Worm (Caenorhabditis elegans) whole organism, young adult: ENCODE measurements around the gene txdc-17.

Source experiments
- B0261.1 ChIP-seq: sonication (generic microtip); optimal IDR thresholded peaks from 2 replicates; lab custom pipeline; 2016; ENCODE audit warnings: mild to moderate bottlenecking, missing genetic modification characterization, moderate library complexity, missing compliant biosample characterization
- C06A6.2 ChIP-seq: fragments of 200-800 bp; sonication (Bioruptor generic); conservative IDR thresholded peaks from 2 replicates; pipeline ENCODE4 v1.3.6; 2022; ENCODE audit warnings: missing genetic modification characterization, missing compliant biosample characterization
- D2030.7 ChIP-seq: fragments of 200-800 bp; sonication (Bioruptor generic); IDR thresholded peaks from 2 replicates; pipeline ENCODE4 v1.3.6; 2022; ENCODE audit warnings: missing genetic modification reagents, missing genetic modification characterization, missing compliant biosample characterization
- F22D6.2 ChIP-seq: sonication (generic microtip); optimal IDR thresholded peaks from 2 replicates; lab custom pipeline; 2016; ENCODE audit warnings: mild to moderate bottlenecking, missing genetic modification characterization, missing compliant biosample characterization
- F33H1.4 ChIP-seq: fragments of 200-800 bp; sonication (Bioruptor generic); IDR thresholded peaks from 2 replicates; pipeline ENCODE4 v1.3.6; 2022; ENCODE audit warnings: missing genetic modification reagents, missing genetic modification characterization, missing compliant biosample characterization
- F39B2.1 ChIP-seq: fragments of 200-800 bp; sonication (Bioruptor generic); IDR thresholded peaks from 2 replicates; pipeline ENCODE4 v1.3.6; 2022; ENCODE audit warnings: missing genetic modification reagents, missing genetic modification characterization, missing compliant biosample characterization
- K11D2.4 ChIP-seq: fragments of 200-800 bp; sonication (Bioruptor generic); IDR thresholded peaks from 2 replicates; pipeline ENCODE4 v1.3.6; 2022; ENCODE audit warnings: missing genetic modification reagents, missing genetic modification characterization, missing compliant biosample characterization
- Y67H2A.10 ChIP-seq: fragments of 200-800 bp; sonication (Bioruptor generic); conservative IDR thresholded peaks from 2 replicates; pipeline ENCODE4 v1.3.6; 2022; ENCODE audit warnings: missing genetic modification reagents, missing genetic modification characterization, missing compliant biosample characterization
- ZK185.1 ChIP-seq: sonication (generic microtip); optimal IDR thresholded peaks from 2 replicates; lab custom pipeline; 2016; ENCODE audit warnings: mild to moderate bottlenecking, missing genetic modification characterization, missing compliant biosample characterization; ENCODE audit not compliant: poor library complexity, severe bottlenecking
- aptf-2 ChIP-seq: fragments of 200-800 bp; sonication (Bioruptor generic); conservative IDR thresholded peaks from 2 replicates; pipeline ENCODE4 v1.3.6; 2022; ENCODE audit warnings: missing genetic modification reagents, missing genetic modification characterization, missing compliant biosample characterization
- athp-1 ChIP-seq: sonication (generic microtip); optimal IDR thresholded peaks from 2 replicates; lab custom pipeline; 2017; ENCODE audit warnings: mild to moderate bottlenecking, missing genetic modification characterization, missing compliant biosample characterization
- attf-3 ChIP-seq: fragments of 200-800 bp; sonication (Bioruptor generic); conservative IDR thresholded peaks from 2 replicates; pipeline ENCODE4 v1.3.6; 2022; ENCODE audit warnings: missing genetic modification reagents, missing genetic modification characterization, missing compliant biosample characterization
- attf-5 ChIP-seq: fragments of 200-800 bp; sonication (Bioruptor generic); optimal IDR thresholded peaks from 2 replicates; lab custom pipeline; 2018; ENCODE audit warnings: mild to moderate bottlenecking, missing genetic modification characterization, missing compliant biosample characterization
- ceh-100 ChIP-seq: fragments of 200-800 bp; sonication (Bioruptor generic); IDR thresholded peaks from 2 replicates; pipeline ENCODE4 v1.3.6; 2022; ENCODE audit warnings: missing genetic modification reagents, missing genetic modification characterization, missing compliant biosample characterization
- ceh-40 ChIP-seq: fragments of 200-800 bp; sonication (Bioruptor generic); IDR thresholded peaks from 2 replicates; pipeline ENCODE4 v1.3.6; 2022; ENCODE audit warnings: missing genetic modification characterization, missing compliant biosample characterization
- ceh-58 ChIP-seq: fragments of 200-800 bp; sonication (Bioruptor generic); IDR thresholded peaks from 2 replicates; pipeline ENCODE4 v1.3.6; 2022; ENCODE audit warnings: missing genetic modification characterization, missing compliant biosample characterization
- ceh-79 ChIP-seq: sonication (generic microtip); optimal IDR thresholded peaks from 2 replicates; lab custom pipeline; 2017; ENCODE audit warnings: mild to moderate bottlenecking, missing genetic modification characterization, missing compliant biosample characterization
- dox-1 ChIP-seq: fragments of 200-800 bp; sonication (Bioruptor generic); IDR thresholded peaks from 2 replicates; pipeline ENCODE4 v1.3.6; 2022; ENCODE audit warnings: missing genetic modification reagents, missing genetic modification characterization, missing compliant biosample characterization
- dpl-1 ChIP-seq: fragments of 150-350 bp; optimal IDR thresholded peaks from 2 replicates; lab custom pipeline; 2014; ENCODE audit warnings: missing biosample characterization, missing genetic modification reagents, missing genetic modification characterization
- egl-18 ChIP-seq: fragments of 200-800 bp; sonication (Bioruptor generic); IDR thresholded peaks from 2 replicates; pipeline ENCODE4 v1.3.6; 2022; ENCODE audit warnings: missing genetic modification reagents, missing genetic modification characterization, missing compliant biosample characterization
- egl-44 ChIP-seq: fragments of 200-800 bp; sonication (Bioruptor generic); IDR thresholded peaks from 2 replicates; pipeline ENCODE4 v1.3.6; 2022; ENCODE audit warnings: missing genetic modification reagents, missing genetic modification characterization, missing compliant biosample characterization
- egrh-3 ChIP-seq: fragments of 200-800 bp; sonication (Bioruptor generic); IDR thresholded peaks from 2 replicates; pipeline ENCODE4 v1.3.6; 2022; ENCODE audit warnings: missing genetic modification reagents, missing genetic modification characterization, missing compliant biosample characterization
- ekl-4 ChIP-seq: fragments of 200-800 bp; sonication (Bioruptor generic); IDR thresholded peaks from 2 replicates; pipeline ENCODE4 v1.3.6; 2022; ENCODE audit warnings: missing genetic modification reagents, missing genetic modification characterization, missing compliant biosample characterization
- hmg-1.2 ChIP-seq: fragments of 200-800 bp; sonication (Bioruptor generic); IDR thresholded peaks from 2 replicates; pipeline ENCODE4 v1.3.6; 2022; ENCODE audit warnings: missing genetic modification reagents, missing genetic modification characterization, missing compliant biosample characterization
- hrde-1 ChIP-seq: sonication (generic microtip); optimal IDR thresholded peaks from 2 replicates; lab custom pipeline; 2016; ENCODE audit warnings: missing genetic modification characterization, mild to moderate bottlenecking, missing compliant biosample characterization, moderate library complexity, missing genotype, missing genetic modification reagents, borderline replicate concordance
- hsf-1 ChIP-seq: fragments of 200-800 bp; sonication (Bioruptor generic); IDR thresholded peaks from 2 replicates; pipeline ENCODE4 v1.3.6; 2022; ENCODE audit warnings: missing genetic modification reagents, missing genetic modification characterization, missing compliant biosample characterization
- lag-1 ChIP-seq: fragments of 200-800 bp; sonication (Bioruptor generic); IDR thresholded peaks from 2 replicates; pipeline ENCODE4 v1.3.6; 2022; ENCODE audit warnings: missing genetic modification reagents, missing genetic modification characterization, missing compliant biosample characterization
- let-607 ChIP-seq, 2 experiments: fragments of 200-800 bp in 1 of 2; sonication (Bioruptor generic) in 1 of 2; sonication (generic microtip) in 1 of 2; optimal IDR thresholded peaks; 2 replicates each; lab custom pipeline; 2016 to 2018; ENCODE audit warnings: mild to moderate bottlenecking in 2 of 2, missing compliant biosample characterization in 2 of 2, missing genetic modification characterization in 2 of 2, moderate library complexity in 2 of 2, missing genotype in 1 of 2
- lin-26 ChIP-seq: fragments of 200-800 bp; sonication (Bioruptor generic); IDR thresholded peaks from 2 replicates; pipeline ENCODE4 v1.3.6; 2022; ENCODE audit warnings: missing genetic modification reagents, missing genetic modification characterization, missing compliant biosample characterization
- lin-40 ChIP-seq: sonication (generic microtip); optimal IDR thresholded peaks from 2 replicates; lab custom pipeline; 2016; ENCODE audit warnings: missing genetic modification characterization, mild to moderate bottlenecking, missing compliant biosample characterization, missing genotype, missing genetic modification reagents
- madf-10 ChIP-seq: sonication (generic microtip); optimal IDR thresholded peaks from 2 replicates; lab custom pipeline; 2016; ENCODE audit warnings: mild to moderate bottlenecking, missing genetic modification characterization, missing compliant biosample characterization
- mcd-1 ChIP-seq: fragments of 200-800 bp; sonication (Bioruptor generic); IDR thresholded peaks from 2 replicates; pipeline ENCODE4 v1.3.6; 2022; ENCODE audit warnings: missing genetic modification reagents, missing genetic modification characterization, missing compliant biosample characterization
- mxl-1 ChIP-seq: sonication (generic microtip); optimal IDR thresholded peaks from 2 replicates; lab custom pipeline; 2016; ENCODE audit warnings: missing genetic modification characterization, missing compliant biosample characterization
- nfyb-1 ChIP-seq: fragments of 200-800 bp; sonication (Bioruptor generic); IDR thresholded peaks from 2 replicates; pipeline ENCODE4 v1.3.6; 2022; ENCODE audit warnings: missing genetic modification reagents, missing genetic modification characterization, missing compliant biosample characterization
- nhr-120 ChIP-seq: fragments of 200-800 bp; sonication (Bioruptor generic); IDR thresholded peaks from 2 replicates; pipeline ENCODE4 v1.3.6; 2022; ENCODE audit warnings: missing genetic modification characterization, missing compliant biosample characterization
- nhr-179 ChIP-seq: sonication (generic microtip); optimal IDR thresholded peaks from 2 replicates; lab custom pipeline; 2016; ENCODE audit warnings: mild to moderate bottlenecking, missing genetic modification characterization, missing compliant biosample characterization
- nhr-27 ChIP-seq: fragments of 200-800 bp; sonication (Bioruptor generic); optimal IDR thresholded peaks from 2 replicates; lab custom pipeline; 2018; ENCODE audit warnings: mild to moderate bottlenecking, missing genetic modification characterization, moderate library complexity, missing compliant biosample characterization
- nhr-80 ChIP-seq: sonication (generic microtip); optimal IDR thresholded peaks from 2 replicates; lab custom pipeline; 2016; ENCODE audit warnings: missing genetic modification characterization, missing compliant biosample characterization
- rpc-1 ChIP-seq, 2 experiments: fragments of 150-350 bp in 1 of 2; sonication (generic microtip) in 1 of 2; optimal IDR thresholded peaks; 2 replicates each; lab custom pipeline; 2014 to 2018; ENCODE audit warnings: missing biosample characterization in 1 of 2, missing genetic modification characterization in 1 of 2, missing genetic modification reagents in 1 of 2, missing genotype in 1 of 2
- somi-1 ChIP-seq: fragments of 200-800 bp; sonication (Bioruptor generic); optimal IDR thresholded peaks from 2 replicates; lab custom pipeline; 2018; ENCODE audit warnings: mild to moderate bottlenecking, missing genetic modification characterization, missing compliant biosample characterization
- tbp1 ChIP-seq: fragments of 200-800 bp; sonication (Bioruptor generic); optimal IDR thresholded peaks from 2 replicates; lab custom pipeline; 2018; ENCODE audit warnings: mild to moderate bottlenecking, missing genetic modification characterization, missing compliant biosample characterization
- unc-130 ChIP-seq: sonication (generic microtip); optimal IDR thresholded peaks from 2 replicates; lab custom pipeline; 2016; ENCODE audit warnings: missing genetic modification reagents, missing genetic modification characterization, missing compliant biosample characterization
- unc-62 ChIP-seq: fragments of 150-350 bp; optimal IDR thresholded peaks from 2 replicates; lab custom pipeline; 2014; ENCODE audit warnings: missing biosample characterization, missing genetic modification reagents, missing genetic modification characterization
- xnd-1 ChIP-seq: sonication (generic microtip); optimal IDR thresholded peaks from 2 replicates; lab custom pipeline; 2016; ENCODE audit warnings: missing genotype, missing genetic modification reagents, missing genetic modification characterization, missing compliant biosample characterization
- ztf-22 ChIP-seq: fragments of 200-800 bp; sonication (Bioruptor generic); optimal IDR thresholded peaks from 2 replicates; lab custom pipeline; 2018; ENCODE audit warnings: mild to moderate bottlenecking, missing genetic modification characterization, moderate library complexity, missing compliant biosample characterization
- ztf-26 ChIP-seq: sonication (generic microtip); optimal IDR thresholded peaks from 2 replicates; lab custom pipeline; 2017; ENCODE audit warnings: missing genetic modification characterization, missing compliant biosample characterization

txdc-17 gene

ce11 chrIII:2873116-2873644 lies 38.7 kb downstream of the txdc-17 start:
- TF ChIP-seq xnd-1 (tag; lab: Kevin White, UChicago) (no peak), athp-1 (no peak), F39B2.1 (GFP tag; lab: Robert Waterston, UW) (no peak), ceh-40 (GFP tag; lab: Robert Waterston, UW) (no peak), tbp1 (GFP tag; lab: Kevin White, UChicago) (peak; percentile 78), egrh-3 (GFP tag; lab: Robert Waterston, UW) (no peak), aptf-2 (GFP tag; lab: Robert Waterston, UW) (no peak), unc-130 (no peak), nhr-179 (tag; lab: Kevin White, UChicago) (no peak), ekl-4 (GFP tag; lab: Robert Waterston, UW) (no peak), ztf-22 (no peak), ZK185.1 (tag; lab: Kevin White, UChicago) (no peak), somi-1 (GFP tag; lab: Kevin White, UChicago) (no peak), mxl-1 (tag; lab: Kevin White, UChicago) (no peak), hrde-1 (tag; lab: Kevin White, UChicago) (no peak), egl-44 (GFP tag; lab: Robert Waterston, UW) (no peak), nhr-120 (GFP tag; lab: Robert Waterston, UW) (no peak), hmg-1.2 (GFP tag; lab: Robert Waterston, UW) (peak; percentile 37), lag-1 (GFP tag; lab: Robert Waterston, UW) (no peak), F33H1.4 (GFP tag; lab: Robert Waterston, UW) (peak; percentile 15; the same call in 1 of the 2 replicates), rpc-1 (optimal IDR thresholded peaks at IDR 0.05; lab: Kevin White, UChicago) (peak; percentile 37), rpc-1 (tag; optimal IDR thresholded peaks at IDR 0.05; lab: Kevin White, UChicago) (peak; percentile 69), ceh-100 (GFP tag; lab: Robert Waterston, UW) (no peak), B0261.1 (peak; percentile 54), nhr-27 (tag; lab: Kevin White, UChicago) (no peak), Y67H2A.10 (no peak), lin-26 (GFP tag; lab: Robert Waterston, UW) (0 out of 2 replicates have a peak, but pooled peaks have one; percentile 40)

ce11 chrIII:2874144-2874868 lies 39.8 kb downstream of the txdc-17 start, which contains the start of gene klf-1:
Gene klf-1, plus strand, starts transcription at chrIII:2874818.
- TF ChIP-seq D2030.7 (GFP tag; lab: Robert Waterston, UW) (no peak), ztf-26 (tag; lab: Kevin White, UChicago) (peak; percentile 50), hsf-1 (GFP tag; lab: Robert Waterston, UW) (no peak), lin-40 (tag; lab: Kevin White, UChicago) (peak; percentile 60), C06A6.2 (0 out of 2 replicates have a peak, but pooled peaks have one; percentile 42), attf-5 (peak; percentile 33), egl-18 (GFP tag; lab: Robert Waterston, UW) (no peak), madf-10 (tag; lab: Kevin White, UChicago) (peak; percentile 16), nfyb-1 (peak; percentile 24; the same call in 1 of the 2 replicates), mcd-1 (0 out of 2 replicates have a peak, but pooled peaks have one; percentile 15), attf-3 (GFP tag; lab: Robert Waterston, UW) (no peak), dox-1 (GFP tag; lab: Robert Waterston, UW) (peak; percentile 57), F22D6.2 (tag; lab: Kevin White, UChicago) (no peak), tbp1 (GFP tag; lab: Kevin White, UChicago) (peak; percentile 9), let-607 (tag; optimal IDR thresholded peaks at IDR 0.05; lab: Kevin White, UChicago) (peak in 1 of 2 experiments; percentile 11), ceh-100 (GFP tag; lab: Robert Waterston, UW) (no peak), K11D2.4 (peak; percentile 69), ceh-79 (tag; lab: Kevin White, UChicago) (no peak), nhr-80 (tag; lab: Kevin White, UChicago) (peak; percentile 84), dpl-1 (GFP tag; lab: Kevin White, UChicago) (no peak), ceh-58 (GFP tag; lab: Robert Waterston, UW) (no peak), rpc-1 (optimal IDR thresholded peaks at IDR 0.05; lab: Kevin White, UChicago) (no peak), rpc-1 (tag; optimal IDR thresholded peaks at IDR 0.05; lab: Kevin White, UChicago) (peak; percentile 52), unc-62 (GFP tag; lab: Kevin White, UChicago) (no peak)
